Fruit fly (Drosophila melanogaster) whole organism, embryonic: Measurements from ENCODE around the gene CG15597.

Experiments
- CG11504 ChIP-seq: fragments of 200-800 bp; sonication (Bioruptor generic); optimal IDR thresholded peaks from 3 replicates; lab custom pipeline; 2019; ENCODE audit warnings: missing biosample characterization, mild to moderate bottlenecking, missing genetic modification characterization, moderate library complexity
- CG1529 ChIP-seq: fragments of 200-800 bp; sonication (Bioruptor generic); optimal IDR thresholded peaks from 3 replicates; lab custom pipeline; 2018; ENCODE audit warnings: missing biosample characterization, missing genetic modification characterization
- CG7556 ChIP-seq: fragments of 200-800 bp; sonication (Bioruptor generic); optimal IDR thresholded peaks from 2 replicates; lab custom pipeline; 2017; ENCODE audit warnings: missing biosample characterization, mild to moderate bottlenecking, missing genetic modification characterization
- Dll ChIP-seq: fragments of 200-800 bp; sonication (Bioruptor generic); IDR thresholded peaks from 4 replicates; pipeline ENCODE4 v1.3.6; 2022; ENCODE audit warnings: missing biosample characterization, missing genetic modification characterization; ENCODE audit not compliant: partially characterized antibody
- Drgx ChIP-seq: fragments of 200-800 bp; sonication (Bioruptor generic); IDR thresholded peaks from 2 replicates; pipeline ENCODE4 v1.3.6; 2022; ENCODE audit warnings: missing biosample characterization, missing genetic modification characterization
- PHDP ChIP-seq: fragments of 200-800 bp; sonication (Bioruptor generic); optimal IDR thresholded peaks from 3 replicates; lab custom pipeline; 2018; ENCODE audit warnings: missing biosample characterization, mild to moderate bottlenecking, missing genetic modification characterization, moderate library complexity
- Trl ChIP-seq, 3 experiments: fragments of >200 bp in 2 of 3; fragments of 200-800 bp in 1 of 3; sonication (Bioruptor generic) in 1 of 3; optimal IDR thresholded peaks; 2 replicates in 1 of 3; 3 replicates in 2 of 3; lab custom pipeline; 2016 to 2017; ENCODE audit warnings: missing biosample characterization in 1 of 3, missing genetic modification characterization in 1 of 3
- tx ChIP-seq: fragments of 200-800 bp; sonication (Bioruptor generic); optimal IDR thresholded peaks from 2 replicates; lab custom pipeline; 2016; ENCODE audit warnings: missing biosample characterization, missing genetic modification characterization
- wdn ChIP-seq: fragments of 200-800 bp; sonication (Bioruptor generic); IDR thresholded peaks from 2 replicates; pipeline ENCODE4 v1.3.6; 2022; ENCODE audit warnings: missing biosample characterization, missing genetic modification characterization

- no peak for TF ChIP-seq tx (GFP tag; lab: Kevin White, UChicago)
- no peak for TF ChIP-seq wdn (GFP tag; lab: Robert Waterston, UW)
- no peak for TF ChIP-seq Drgx (GFP tag; lab: Robert Waterston, UW)
- no peak for TF ChIP-seq PHDP (tag; lab: Kevin White, UChicago)
- TF ChIP-seq Dll (GFP tag; lab: Robert Waterston, UW): no peak
- no peak for TF ChIP-seq Trl (optimal IDR thresholded peaks at IDR 0.05; lab: Kevin White, UChicago)
- TF ChIP-seq Trl (GFP tag; optimal IDR thresholded peaks at IDR 0.05; lab: Kevin White, UChicago): no peak
- no peak for TF ChIP-seq CG11504 (tag; lab: Kevin White, UChicago)
- no peak for TF ChIP-seq CG1529 (GFP tag; lab: Kevin White, UChicago)
- no peak for TF ChIP-seq CG7556 (GFP tag; lab: Kevin White, UChicago)
Observed at dm6 chr3R:6254438-6254837, 30.6 kb downstream of the CG15597 start.
